Worm (Caenorhabditis elegans): Measurements from ENCODE around the gene wbp-2.

Gene wbp-2

ce11 chrII:9336651-9337050 lies 7.1 kb downstream of the wbp-2 start:
- no peak for TF ChIP-seq ztf-1 (GFP tag; conservative IDR thresholded peaks at IDR 0.05)
- TF ChIP-seq skn-1 (tag; optimal IDR thresholded peaks at IDR 0.05): no peak
- TF ChIP-seq sem-4 (tag; optimal IDR thresholded peaks at IDR 0.05): no peak
- TF ChIP-seq Y55F3AM.14 (GFP tag; optimal IDR thresholded peaks at IDR 0.05): no peak
- TF ChIP-seq ZK546.5 (tag; optimal IDR thresholded peaks at IDR 0.05): no peak
- peak; percentile 81 for TF ChIP-seq ama-1 (optimal IDR thresholded peaks at IDR 0.05)
- no peak for TF ChIP-seq ceh-82 (tag; optimal IDR thresholded peaks at IDR 0.05)
- peak; percentile 32 for TF ChIP-seq unc-55 (GFP tag; optimal IDR thresholded peaks at IDR 0.05)
- TF ChIP-seq snpc-4 (tag; optimal IDR thresholded peaks at IDR 0.05): no peak
- TF ChIP-seq lin-39 (tag; optimal IDR thresholded peaks at IDR 0.05): no peak
- peak; percentile 40 for TF ChIP-seq C34F6.9 (tag; optimal IDR thresholded peaks at IDR 0.05)

ce11 chrII:9338859-9339258 lies 9.3 kb downstream of the wbp-2 start, which contains the start of gene ttll-12:
ttll-12 (plus strand) TSS chrII:9338997.
- TF ChIP-seq sma-9 (GFP tag; optimal IDR thresholded peaks at IDR 0.05): no peak
- TF ChIP-seq sma-9 (tag; optimal IDR thresholded peaks at IDR 0.05): no peak
- TF ChIP-seq ama-1 (optimal IDR thresholded peaks at IDR 0.05): peak; percentile 89

- TF ChIP-seq lin-11 (tag; optimal IDR thresholded peaks at IDR 0.05) (no peak), fos-1 (tag; optimal IDR thresholded peaks at IDR 0.05) (peak; percentile 21), mab-5 (tag; optimal IDR thresholded peaks at IDR 0.05) (no peak), ceh-82 (tag; optimal IDR thresholded peaks at IDR 0.05) (no peak), snpc-4 (tag; optimal IDR thresholded peaks at IDR 0.05) (no peak), ZK546.5 (tag; optimal IDR thresholded peaks at IDR 0.05) (no peak), lin-39 (tag; optimal IDR thresholded peaks at IDR 0.05) (no peak), peb-1 (tag; optimal IDR thresholded peaks at IDR 0.05) (no peak), nhr-77 (tag; optimal IDR thresholded peaks at IDR 0.05) (no peak), nhr-12 (tag; optimal IDR thresholded peaks at IDR 0.05) (no peak), unc-39 (tag; optimal IDR thresholded peaks at IDR 0.05) (no peak), nhr-129 (tag; optimal IDR thresholded peaks at IDR 0.05) (peak; percentile 54), skn-1 (tag; optimal IDR thresholded peaks at IDR 0.05) (no peak), nhr-11 (tag; optimal IDR thresholded peaks at IDR 0.05) (no peak), sma-9 (GFP tag; optimal IDR thresholded peaks at IDR 0.05) (peak; percentile 77), sma-9 (tag; optimal IDR thresholded peaks at IDR 0.05) (no peak), gmeb-1 (tag; optimal IDR thresholded peaks at IDR 0.05) (peak; percentile 43), nhr-237 (tag; optimal IDR thresholded peaks at IDR 0.05) (no peak), sma-3 (GFP tag; optimal IDR thresholded peaks at IDR 0.05) (peak; percentile 67), alr-1 (tag; optimal IDR thresholded peaks at IDR 0.05) (no peak), elt-3 (tag; optimal IDR thresholded peaks at IDR 0.05) (no peak), F13H6.1 (tag; optimal IDR thresholded peaks at IDR 0.05) (no peak), ztf-4 (tag; optimal IDR thresholded peaks at IDR 0.05) (no peak), zag-1 (tag; optimal IDR thresholded peaks at IDR 0.05) (no peak), lsy-2 (tag; optimal IDR thresholded peaks at IDR 0.05) (peak in 1 of 2 experiments; percentile 9), nhr-6 (tag; optimal IDR thresholded peaks at IDR 0.05) (no peak), C34F6.9 (tag; optimal IDR thresholded peaks at IDR 0.05) (no peak), ztf-11 (tag; optimal IDR thresholded peaks at IDR 0.05) (no peak), lin-13 (GFP tag; optimal IDR thresholded peaks at IDR 0.05) (no peak), Y55F3AM.14 (GFP tag; optimal IDR thresholded peaks at IDR 0.05) (no peak), R02D3.7 (tag; optimal IDR thresholded peaks at IDR 0.05) (no peak), blmp-1 (tag; optimal IDR thresholded peaks at IDR 0.05; ENCODE audit: insufficient read depth) (peak; percentile 85), unc-62 (GFP tag; optimal IDR thresholded peaks at IDR 0.05) (no peak), sem-4 (tag; optimal IDR thresholded peaks at IDR 0.05) (no peak), mdl-1 (tag; optimal IDR thresholded peaks at IDR 0.05) (peak in 1 of 2 experiments; percentile 7), mbf-1 (tag; optimal IDR thresholded peaks at IDR 0.05) (no peak), elt-1 (tag; optimal IDR thresholded peaks at IDR 0.05) (no peak), unc-55 (GFP tag; optimal IDR thresholded peaks at IDR 0.05) (no peak), aly-2 (tag; optimal IDR thresholded peaks at IDR 0.05) (no peak), crh-2 (tag; optimal IDR thresholded peaks at IDR 0.05) (no peak), ama-1 (optimal IDR thresholded peaks at IDR 0.05) (no peak), nhr-23 (tag; optimal IDR thresholded peaks at IDR 0.05) (no peak), nhr-21 (tag; optimal IDR thresholded peaks at IDR 0.05) (peak; percentile 93), ztf-1 (GFP tag; conservative IDR thresholded peaks at IDR 0.05) (no peak), nhr-25 (tag; optimal IDR thresholded peaks at IDR 0.05) (peak; percentile 69), nhr-10 (tag; optimal IDR thresholded peaks at IDR 0.05) (no peak), dmd-4 (tag; optimal IDR thresholded peaks at IDR 0.05) (no peak), ceh-16 (tag; optimal IDR thresholded peaks at IDR 0.05) (no peak), egl-27 (tag; optimal IDR thresholded peaks at IDR 0.05) (peak; percentile 44)
These were observed 14.4 kb downstream of the wbp-2 start for ce11 chrII:9343955-9344354.

Data from whole organism, L2 larva.